Worm (Caenorhabditis elegans) whole organism, early embryonic: ENCODE measurements around the gene F23A7.3.

Experiments
- B0310.2 ChIP-seq: sonication (generic microtip); optimal IDR thresholded peaks from 2 replicates; lab custom pipeline; 2016; ENCODE audit warnings: mild to moderate bottlenecking, missing genetic modification characterization, missing compliant biosample characterization
- F13C5.2 ChIP-seq: sonication (generic microtip); optimal IDR thresholded peaks from 2 replicates; lab custom pipeline; 2017; ENCODE audit warnings: mild to moderate bottlenecking, missing genetic modification characterization, inconsistent platforms, missing compliant biosample characterization
- aly-1 ChIP-seq: sonication (generic microtip); optimal IDR thresholded peaks from 2 replicates; lab custom pipeline; 2016; ENCODE audit warnings: missing genetic modification characterization, missing compliant biosample characterization
- ama-1 ChIP-seq: fragments of 150-350 bp; optimal IDR thresholded peaks from 2 replicates; lab custom pipeline; 2014
- ceh-13 ChIP-seq: fragments of 200-800 bp; sonication (Bioruptor generic); optimal IDR thresholded peaks from 2 replicates; lab custom pipeline; 2018; ENCODE audit warnings: mild to moderate bottlenecking, missing genetic modification characterization, missing compliant biosample characterization
- ceh-36 ChIP-seq: sonication (generic microtip); optimal IDR thresholded peaks from 2 replicates; lab custom pipeline; 2016; ENCODE audit warnings: missing genetic modification characterization, inconsistent platforms, missing compliant biosample characterization
- ets-7 ChIP-seq: sonication (generic microtip); optimal IDR thresholded peaks from 2 replicates; lab custom pipeline; 2016; ENCODE audit warnings: missing genotype, missing genetic modification characterization, missing compliant biosample characterization
- flt-1 ChIP-seq: fragments of 200-800 bp; sonication (Bioruptor generic); IDR thresholded peaks from 2 replicates; pipeline ENCODE4 v1.3.6; 2022; ENCODE audit warnings: missing genetic modification characterization, missing compliant biosample characterization
- hmbx-1 ChIP-seq: sonication (generic microtip); optimal IDR thresholded peaks from 2 replicates; lab custom pipeline; 2016; ENCODE audit warnings: mild to moderate bottlenecking, missing genetic modification characterization, missing compliant biosample characterization
- hmg-4 ChIP-seq: fragments of 200-800 bp; sonication (Bioruptor generic); optimal IDR thresholded peaks from 2 replicates; lab custom pipeline; 2018; ENCODE audit warnings: mild to moderate bottlenecking, missing genetic modification characterization, missing compliant biosample characterization
- hnd-1 ChIP-seq: sonication (generic microtip); optimal IDR thresholded peaks from 2 replicates; lab custom pipeline; 2016; ENCODE audit warnings: missing genetic modification characterization, missing compliant biosample characterization
- pes-1 ChIP-seq: fragments of 200-800 bp; sonication (Bioruptor generic); IDR thresholded peaks from 2 replicates; pipeline ENCODE4 v1.3.6; 2022; ENCODE audit warnings: missing genetic modification reagents, missing genetic modification characterization, missing compliant biosample characterization
- scrt-1 ChIP-seq: fragments of 200-800 bp; sonication (Bioruptor generic); IDR thresholded peaks from 2 replicates; pipeline ENCODE4 v1.3.6; 2022; ENCODE audit warnings: missing genetic modification characterization, missing compliant biosample characterization
- sea-1 ChIP-seq: fragments of 200-800 bp; sonication (Bioruptor generic); conservative IDR thresholded peaks from 2 replicates; pipeline ENCODE4 v1.3.6; 2022; ENCODE audit warnings: missing genetic modification characterization, missing compliant biosample characterization
- tbx-11 ChIP-seq: fragments of 200-800 bp; sonication (Bioruptor generic); IDR thresholded peaks from 2 replicates; pipeline ENCODE4 v1.3.6; 2022; ENCODE audit warnings: missing genetic modification characterization, missing compliant biosample characterization
- tbx-37 ChIP-seq: fragments of 200-800 bp; sonication (Bioruptor generic); conservative IDR thresholded peaks from 2 replicates; pipeline ENCODE4 v1.3.6; 2022; ENCODE audit warnings: missing genetic modification reagents, missing genetic modification characterization, missing compliant biosample characterization
- tra-4 ChIP-seq: sonication (generic microtip); optimal IDR thresholded peaks from 2 replicates; lab custom pipeline; 2017; ENCODE audit warnings: missing genetic modification characterization, missing compliant biosample characterization

Gene F23A7.3

ce11 chrX:16244764-16245244 lies 25.0 kb downstream of the F23A7.3 start, which contains the start of gene W10G6.1:
Gene W10G6.1 (plus strand): TSS chrX:16245194.
- TF ChIP-seq tra-4 (tag; lab: Kevin White, UChicago) (no peak), B0310.2 (no peak), tbx-11 (GFP tag; lab: Robert Waterston, UW) (no peak), pes-1 (GFP tag; lab: Robert Waterston, UW) (no peak), tbx-37 (GFP tag; lab: Robert Waterston, UW) (no peak), sea-1 (GFP tag; lab: Robert Waterston, UW) (no peak), aly-1 (no peak), ceh-13 (GFP tag; lab: Kevin White, UChicago) (no peak), hmg-4 (GFP tag; lab: Kevin White, UChicago) (no peak), ets-7 (tag; lab: Kevin White, UChicago) (no peak), scrt-1 (no peak), ceh-36 (no peak), F13C5.2 (tag; lab: Kevin White, UChicago) (no peak), hnd-1 (no peak), hmbx-1 (tag; lab: Kevin White, UChicago) (no peak), flt-1 (GFP tag; lab: Robert Waterston, UW) (no peak), ama-1 (no peak)

DNA sequence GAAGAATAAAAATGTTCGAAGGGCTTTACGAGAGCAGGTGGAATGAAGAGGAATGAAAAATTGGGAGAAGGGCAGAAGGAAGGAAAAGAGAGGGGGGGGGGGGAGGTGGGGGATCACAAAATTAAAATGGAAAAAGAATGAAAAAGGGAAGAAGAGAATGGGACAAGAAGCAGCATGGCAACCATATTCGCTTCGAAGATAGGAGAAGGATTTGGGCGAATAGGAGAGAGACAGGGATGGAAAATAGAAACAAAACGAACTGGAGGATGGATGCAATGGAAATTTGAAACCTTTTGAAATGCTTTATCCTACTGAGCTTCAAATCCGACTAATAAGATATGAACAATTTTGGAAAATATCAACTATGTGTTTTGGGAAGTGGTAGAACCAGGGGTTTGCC lies 30.9 kb downstream of the F23A7.3 start, which contains the start of gene W10G6.6:
TSS of gene W10G6.6 (minus strand) at position 101 of the 400 bp plus-strand sequence.
- TF ChIP-seq F13C5.2 (tag; lab: Kevin White, UChicago) (no peak), ceh-36 (no peak), ama-1 (no peak), B0310.2 (no peak), ets-7 (tag; lab: Kevin White, UChicago) (no peak), tra-4 (tag; lab: Kevin White, UChicago) (no peak)

- TF ChIP-seq tbx-37 (GFP tag; lab: Robert Waterston, UW) (no peak), sea-1 (GFP tag; lab: Robert Waterston, UW) (no peak), hmbx-1 (tag; lab: Kevin White, UChicago) (no peak), flt-1 (GFP tag; lab: Robert Waterston, UW) (no peak), scrt-1 (no peak), tra-4 (tag; lab: Kevin White, UChicago) (no peak), ceh-13 (GFP tag; lab: Kevin White, UChicago) (no peak), ets-7 (tag; lab: Kevin White, UChicago) (no peak), aly-1 (no peak), hnd-1 (no peak), F13C5.2 (tag; lab: Kevin White, UChicago) (no peak), B0310.2 (no peak), pes-1 (GFP tag; lab: Robert Waterston, UW) (no peak), tbx-11 (GFP tag; lab: Robert Waterston, UW) (no peak)
Observed at ce11 chrX:16258503-16258902, 38.7 kb downstream of the F23A7.3 start.

DNA sequence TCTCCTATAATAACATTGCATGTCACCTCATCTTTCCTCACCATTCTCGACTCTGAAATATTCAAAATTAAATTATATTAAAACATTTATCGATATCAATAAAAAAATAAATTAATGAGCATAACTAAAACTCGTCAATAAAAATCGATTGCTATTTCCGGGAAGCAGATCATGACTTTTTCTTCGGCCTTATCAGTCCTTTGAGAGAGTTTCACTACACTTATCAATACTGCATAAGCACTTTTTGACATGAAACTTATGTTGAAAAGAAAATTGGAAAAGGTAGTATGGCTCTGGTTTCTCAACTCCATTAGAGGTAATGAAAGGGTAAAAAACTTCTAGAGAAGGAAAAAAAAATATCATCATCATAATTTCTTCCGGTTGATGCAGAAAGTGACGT lies 40.3 kb downstream of the F23A7.3 start:
- no peak for TF ChIP-seq pes-1 (GFP tag; lab: Robert Waterston, UW)
- TF ChIP-seq ets-7 (tag; lab: Kevin White, UChicago) = no peak
- no peak for TF ChIP-seq hnd-1
- TF ChIP-seq tbx-37 (GFP tag; lab: Robert Waterston, UW) = no peak
- TF ChIP-seq scrt-1 = no peak
- no peak for TF ChIP-seq tbx-11 (GFP tag; lab: Robert Waterston, UW)
- no peak for TF ChIP-seq ceh-13 (GFP tag; lab: Kevin White, UChicago)
- TF ChIP-seq hmbx-1 (tag; lab: Kevin White, UChicago) = no peak
- TF ChIP-seq F13C5.2 (tag; lab: Kevin White, UChicago) = no peak
- no peak for TF ChIP-seq ceh-36
- TF ChIP-seq flt-1 (GFP tag; lab: Robert Waterston, UW) = no peak
- no peak for TF ChIP-seq tra-4 (tag; lab: Kevin White, UChicago)
- no peak for TF ChIP-seq ama-1
- TF ChIP-seq aly-1 = no peak
- TF ChIP-seq sea-1 (GFP tag; lab: Robert Waterston, UW) = no peak
- no peak for TF ChIP-seq B0310.2
- no peak for TF ChIP-seq hmg-4 (GFP tag; lab: Kevin White, UChicago)

DNA sequence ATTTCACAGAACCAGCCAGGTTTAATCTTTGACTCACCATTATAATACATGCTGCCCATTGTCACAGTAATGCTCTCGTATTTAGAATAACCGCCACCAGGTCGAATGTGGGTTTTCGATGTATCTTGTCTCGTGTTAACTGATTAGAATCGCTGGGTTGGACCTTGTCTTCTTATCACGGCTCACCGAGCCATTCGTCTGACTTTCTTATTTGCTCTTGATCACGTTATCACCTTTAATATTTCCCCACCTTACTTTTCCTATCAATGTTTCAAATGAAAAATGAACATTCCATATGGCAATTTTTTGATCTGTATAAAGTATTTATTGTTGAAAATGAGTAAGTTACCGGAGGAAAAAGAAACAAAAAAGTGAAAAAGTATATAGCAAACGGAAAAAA lies 42.2 kb downstream of the F23A7.3 start, which contains the start of gene sgk-1:
TSS of gene sgk-1 (minus strand) at position 130 of the 400 bp plus-strand sequence.
- TF ChIP-seq B0310.2 (no peak), sea-1 (GFP tag; lab: Robert Waterston, UW) (no peak), scrt-1 (no peak), flt-1 (GFP tag; lab: Robert Waterston, UW) (no peak), hmbx-1 (tag; lab: Kevin White, UChicago) (no peak), tbx-37 (GFP tag; lab: Robert Waterston, UW) (no peak), ets-7 (tag; lab: Kevin White, UChicago) (no peak), hmg-4 (GFP tag; lab: Kevin White, UChicago) (no peak), hnd-1 (no peak), tra-4 (tag; lab: Kevin White, UChicago) (no peak)

DNA sequence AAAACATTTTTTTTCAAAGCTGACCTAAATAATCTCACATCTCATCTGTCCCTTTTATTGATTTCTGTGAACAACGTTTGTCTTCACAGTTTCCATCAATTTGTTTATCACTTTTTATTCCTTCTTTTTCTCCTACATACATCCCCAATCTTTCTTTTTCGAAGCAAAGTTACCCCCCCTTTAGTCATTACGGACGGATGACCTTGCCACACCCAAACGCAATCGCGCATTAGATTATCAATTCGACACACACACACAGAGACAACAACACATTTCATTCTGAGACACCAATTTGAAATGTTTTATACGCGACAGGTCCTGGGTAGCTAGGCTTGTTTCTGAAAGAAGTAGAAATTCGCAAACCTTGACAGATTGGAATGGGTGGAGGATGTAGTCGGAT lies 43.5 kb downstream of the F23A7.3 start:
- no peak for TF ChIP-seq hmg-4 (GFP tag; lab: Kevin White, UChicago)
- TF ChIP-seq aly-1 = no peak
- TF ChIP-seq tbx-11 (GFP tag; lab: Robert Waterston, UW) = no peak
- TF ChIP-seq tbx-37 (GFP tag; lab: Robert Waterston, UW) = no peak

ce11 chrX:16265636-16266384 lies 46.0 kb downstream of the F23A7.3 start, which contains the start of gene mua-6:
Gene mua-6 (minus strand): TSS chrX:16265686.
- TF ChIP-seq flt-1 (GFP tag; lab: Robert Waterston, UW) = no peak
